Worm (Caenorhabditis elegans) whole organism, young adult: Measurements from ENCODE around the gene lig-1.
A peak's percentile ranks its signal among the peaks of the same experiment; 100 is the strongest.

Experiments used
- B0019.2 ChIP-seq: fragments of 200-800 bp; sonication (Bioruptor generic); conservative IDR thresholded peaks from 2 replicates; pipeline ENCODE4 v1.3.6; 2022; ENCODE audit warnings: missing genetic modification reagents, missing genetic modification characterization, missing compliant biosample characterization
- B0336.3 ChIP-seq: fragments of 200-800 bp; sonication (Bioruptor generic); IDR thresholded peaks from 2 replicates; pipeline ENCODE4 v1.3.6; 2022; ENCODE audit warnings: missing genetic modification characterization, missing compliant biosample characterization
- F22D6.2 ChIP-seq: sonication (generic microtip); optimal IDR thresholded peaks from 2 replicates; lab custom pipeline; 2016; ENCODE audit warnings: mild to moderate bottlenecking, missing genetic modification characterization, missing compliant biosample characterization
- F37B4.10 ChIP-seq: fragments of 200-800 bp; sonication (Bioruptor generic); IDR thresholded peaks from 2 replicates; pipeline ENCODE4 v1.3.6; 2022; ENCODE audit warnings: missing genetic modification characterization, missing compliant biosample characterization
- K11D2.4 ChIP-seq: fragments of 200-800 bp; sonication (Bioruptor generic); IDR thresholded peaks from 2 replicates; pipeline ENCODE4 v1.3.6; 2022; ENCODE audit warnings: missing genetic modification reagents, missing genetic modification characterization, missing compliant biosample characterization
- Y53F4B.3 ChIP-seq: fragments of 200-800 bp; sonication (Bioruptor generic); IDR thresholded peaks from 2 replicates; pipeline ENCODE4 v1.3.6; 2022; ENCODE audit warnings: missing genetic modification reagents, missing genetic modification characterization, missing compliant biosample characterization
- Y53G8AR.9 ChIP-seq: fragments of 200-800 bp; sonication (Bioruptor generic); conservative IDR thresholded peaks from 2 replicates; pipeline ENCODE4 v1.3.6; 2022; ENCODE audit warnings: missing genetic modification reagents, missing genetic modification characterization, missing compliant biosample characterization
- Y67H2A.10 ChIP-seq: fragments of 200-800 bp; sonication (Bioruptor generic); conservative IDR thresholded peaks from 2 replicates; pipeline ENCODE4 v1.3.6; 2022; ENCODE audit warnings: missing genetic modification reagents, missing genetic modification characterization, missing compliant biosample characterization
- aptf-2 ChIP-seq: fragments of 200-800 bp; sonication (Bioruptor generic); conservative IDR thresholded peaks from 2 replicates; pipeline ENCODE4 v1.3.6; 2022; ENCODE audit warnings: missing genetic modification reagents, missing genetic modification characterization, missing compliant biosample characterization
- athp-1 ChIP-seq: sonication (generic microtip); optimal IDR thresholded peaks from 2 replicates; lab custom pipeline; 2017; ENCODE audit warnings: mild to moderate bottlenecking, missing genetic modification characterization, missing compliant biosample characterization
- attf-5 ChIP-seq: fragments of 200-800 bp; sonication (Bioruptor generic); optimal IDR thresholded peaks from 2 replicates; lab custom pipeline; 2018; ENCODE audit warnings: mild to moderate bottlenecking, missing genetic modification characterization, missing compliant biosample characterization
- attf-6 ChIP-seq: fragments of 200-800 bp; sonication (Bioruptor generic); IDR thresholded peaks from 2 replicates; pipeline ENCODE4 v1.3.6; 2022; ENCODE audit warnings: missing genetic modification reagents, missing genetic modification characterization, missing compliant biosample characterization
- bed-1 ChIP-seq: fragments of 200-800 bp; sonication (Bioruptor generic); IDR thresholded peaks from 2 replicates; pipeline ENCODE4 v1.3.6; 2022; ENCODE audit warnings: missing genetic modification reagents, missing genetic modification characterization, missing compliant biosample characterization
- cebp-2 ChIP-seq: fragments of 200-800 bp; sonication (Bioruptor generic); IDR thresholded peaks from 2 replicates; pipeline ENCODE4 v1.3.6; 2022; ENCODE audit warnings: missing genetic modification characterization, missing compliant biosample characterization
- ceh-100 ChIP-seq: fragments of 200-800 bp; sonication (Bioruptor generic); IDR thresholded peaks from 2 replicates; pipeline ENCODE4 v1.3.6; 2022; ENCODE audit warnings: missing genetic modification reagents, missing genetic modification characterization, missing compliant biosample characterization
- ceh-27 ChIP-seq: fragments of 200-800 bp; sonication (Bioruptor generic); optimal IDR thresholded peaks from 2 replicates; lab custom pipeline; 2018; ENCODE audit warnings: mild to moderate bottlenecking, missing genetic modification characterization, moderate library complexity, missing compliant biosample characterization
- die-1 ChIP-seq: sonication (generic microtip); optimal IDR thresholded peaks from 2 replicates; lab custom pipeline; 2016; ENCODE audit warnings: missing genotype, mild to moderate bottlenecking, missing genetic modification characterization, missing compliant biosample characterization
- dox-1 ChIP-seq: fragments of 200-800 bp; sonication (Bioruptor generic); IDR thresholded peaks from 2 replicates; pipeline ENCODE4 v1.3.6; 2022; ENCODE audit warnings: missing genetic modification reagents, missing genetic modification characterization, missing compliant biosample characterization
- dpff-1 ChIP-seq: sonication (generic microtip); optimal IDR thresholded peaks from 2 replicates; lab custom pipeline; 2017; ENCODE audit warnings: mild to moderate bottlenecking, missing genetic modification characterization, missing compliant biosample characterization
- efl-1 ChIP-seq: fragments of 150-350 bp; optimal IDR thresholded peaks from 2 replicates; lab custom pipeline; 2014; ENCODE audit warnings: missing biosample characterization, missing genetic modification reagents, missing genetic modification characterization
- ets-4 ChIP-seq: fragments of 200-800 bp; sonication (Bioruptor generic); optimal IDR thresholded peaks from 2 replicates; lab custom pipeline; 2018; ENCODE audit warnings: mild to moderate bottlenecking, missing genetic modification characterization, missing compliant biosample characterization
- fkh-3 ChIP-seq: sonication (generic microtip); optimal IDR thresholded peaks from 2 replicates; lab custom pipeline; 2016; ENCODE audit warnings: mild to moderate bottlenecking, missing genetic modification characterization, missing compliant biosample characterization
- gei-17 ChIP-seq: fragments of 200-800 bp; sonication (Bioruptor generic); optimal IDR thresholded peaks from 2 replicates; lab custom pipeline; 2018; ENCODE audit warnings: mild to moderate bottlenecking, missing genetic modification characterization, missing compliant biosample characterization
- hlh-12 ChIP-seq: sonication (generic microtip); optimal IDR thresholded peaks from 2 replicates; lab custom pipeline; 2016; ENCODE audit warnings: missing genetic modification characterization, missing compliant biosample characterization
- hlh-26 ChIP-seq: fragments of 200-800 bp; sonication (Bioruptor generic); conservative IDR thresholded peaks from 2 replicates; pipeline ENCODE4 v1.3.6; 2022; ENCODE audit warnings: missing genetic modification reagents, missing genetic modification characterization, missing compliant biosample characterization
- hmg-20 ChIP-seq: fragments of 200-800 bp; sonication (Bioruptor generic); IDR thresholded peaks from 2 replicates; pipeline ENCODE4 v1.3.6; 2022; ENCODE audit warnings: missing genetic modification reagents, missing genetic modification characterization, missing compliant biosample characterization
- hsf-1 ChIP-seq: fragments of 200-800 bp; sonication (Bioruptor generic); IDR thresholded peaks from 2 replicates; pipeline ENCODE4 v1.3.6; 2022; ENCODE audit warnings: missing genetic modification reagents, missing genetic modification characterization, missing compliant biosample characterization
- lag-1 ChIP-seq: fragments of 200-800 bp; sonication (Bioruptor generic); IDR thresholded peaks from 2 replicates; pipeline ENCODE4 v1.3.6; 2022; ENCODE audit warnings: missing genetic modification reagents, missing genetic modification characterization, missing compliant biosample characterization
- let-607 ChIP-seq, 2 experiments: fragments of 200-800 bp in 1 of 2; sonication (Bioruptor generic) in 1 of 2; sonication (generic microtip) in 1 of 2; optimal IDR thresholded peaks; 2 replicates each; lab custom pipeline; 2016 to 2018; ENCODE audit warnings: mild to moderate bottlenecking in 2 of 2, missing compliant biosample characterization in 2 of 2, missing genetic modification characterization in 2 of 2, moderate library complexity in 2 of 2, missing genotype in 1 of 2
- lin-26 ChIP-seq: fragments of 200-800 bp; sonication (Bioruptor generic); IDR thresholded peaks from 2 replicates; pipeline ENCODE4 v1.3.6; 2022; ENCODE audit warnings: missing genetic modification reagents, missing genetic modification characterization, missing compliant biosample characterization
- lin-54 ChIP-seq: fragments of 200-800 bp; sonication (Bioruptor generic); optimal IDR thresholded peaks from 2 replicates; lab custom pipeline; 2018; ENCODE audit warnings: mild to moderate bottlenecking, missing genetic modification characterization, missing compliant biosample characterization
- lir-1 ChIP-seq: fragments of 200-800 bp; sonication (Bioruptor generic); conservative IDR thresholded peaks from 2 replicates; pipeline ENCODE4 v1.3.6; 2022; ENCODE audit warnings: missing genetic modification reagents, missing genetic modification characterization, missing compliant biosample characterization
- lsl-1 ChIP-seq: fragments of 200-800 bp; sonication (Bioruptor generic); optimal IDR thresholded peaks from 2 replicates; lab custom pipeline; 2018; ENCODE audit warnings: mild to moderate bottlenecking, missing genetic modification characterization, moderate library complexity, missing compliant biosample characterization
- madf-10 ChIP-seq: sonication (generic microtip); optimal IDR thresholded peaks from 2 replicates; lab custom pipeline; 2016; ENCODE audit warnings: mild to moderate bottlenecking, missing genetic modification characterization, missing compliant biosample characterization
- madf-3 ChIP-seq: fragments of 200-800 bp; sonication (Bioruptor generic); IDR thresholded peaks from 2 replicates; pipeline ENCODE4 v1.3.6; 2022; ENCODE audit warnings: missing genetic modification reagents, missing genetic modification characterization, missing compliant biosample characterization
- madf-6 ChIP-seq: fragments of 200-800 bp; sonication (Bioruptor generic); IDR thresholded peaks from 2 replicates; pipeline ENCODE4 v1.3.6; 2022; ENCODE audit warnings: missing genetic modification reagents, missing genetic modification characterization, missing compliant biosample characterization
- mcd-1 ChIP-seq: fragments of 200-800 bp; sonication (Bioruptor generic); IDR thresholded peaks from 2 replicates; pipeline ENCODE4 v1.3.6; 2022; ENCODE audit warnings: missing genetic modification reagents, missing genetic modification characterization, missing compliant biosample characterization
- mel-28 ChIP-seq: sonication (generic microtip); optimal IDR thresholded peaks from 2 replicates; lab custom pipeline; 2016; ENCODE audit warnings: borderline replicate concordance, mild to moderate bottlenecking, missing genetic modification characterization, missing compliant biosample characterization
- mes-4 ChIP-seq: sonication (generic microtip); optimal IDR thresholded peaks from 2 replicates; lab custom pipeline; 2016; ENCODE audit warnings: missing genotype, missing genetic modification characterization, missing compliant biosample characterization
- nfya-2 ChIP-seq: fragments of 200-800 bp; sonication (Bioruptor generic); IDR thresholded peaks from 2 replicates; pipeline ENCODE4 v1.3.6; 2022; ENCODE audit warnings: missing genetic modification reagents, missing genetic modification characterization, missing compliant biosample characterization
- nhr-27 ChIP-seq: fragments of 200-800 bp; sonication (Bioruptor generic); optimal IDR thresholded peaks from 2 replicates; lab custom pipeline; 2018; ENCODE audit warnings: mild to moderate bottlenecking, missing genetic modification characterization, moderate library complexity, missing compliant biosample characterization
- nhr-80 ChIP-seq: sonication (generic microtip); optimal IDR thresholded peaks from 2 replicates; lab custom pipeline; 2016; ENCODE audit warnings: missing genetic modification characterization, missing compliant biosample characterization
- sea-2 ChIP-seq: fragments of 200-800 bp; sonication (Bioruptor generic); IDR thresholded peaks from 2 replicates; pipeline ENCODE4 v1.3.6; 2022; ENCODE audit warnings: missing genetic modification characterization, missing compliant biosample characterization
- snpc-1.3 ChIP-seq: sonication (generic microtip); optimal IDR thresholded peaks from 2 replicates; lab custom pipeline; 2017; ENCODE audit warnings: missing genetic modification characterization, mild to moderate bottlenecking, missing compliant biosample characterization, antibody characterized with exemption, moderate library complexity, missing genotype, missing genetic modification reagents; ENCODE audit not compliant: insufficient read depth
- tbx-9 ChIP-seq: sonication (generic microtip); optimal IDR thresholded peaks from 2 replicates; lab custom pipeline; 2016; ENCODE audit warnings: borderline replicate concordance, missing genetic modification characterization, inconsistent platforms, missing compliant biosample characterization
- xnd-1 ChIP-seq: sonication (generic microtip); optimal IDR thresholded peaks from 2 replicates; lab custom pipeline; 2016; ENCODE audit warnings: missing genotype, missing genetic modification reagents, missing genetic modification characterization, missing compliant biosample characterization
- ztf-18 ChIP-seq: sonication (generic microtip); optimal IDR thresholded peaks from 2 replicates; lab custom pipeline; 2016; ENCODE audit warnings: missing genotype, mild to moderate bottlenecking, missing genetic modification characterization, missing compliant biosample characterization
- ztf-26 ChIP-seq: sonication (generic microtip); optimal IDR thresholded peaks from 2 replicates; lab custom pipeline; 2017; ENCODE audit warnings: missing genetic modification characterization, missing compliant biosample characterization

Gene lig-1

DNA sequence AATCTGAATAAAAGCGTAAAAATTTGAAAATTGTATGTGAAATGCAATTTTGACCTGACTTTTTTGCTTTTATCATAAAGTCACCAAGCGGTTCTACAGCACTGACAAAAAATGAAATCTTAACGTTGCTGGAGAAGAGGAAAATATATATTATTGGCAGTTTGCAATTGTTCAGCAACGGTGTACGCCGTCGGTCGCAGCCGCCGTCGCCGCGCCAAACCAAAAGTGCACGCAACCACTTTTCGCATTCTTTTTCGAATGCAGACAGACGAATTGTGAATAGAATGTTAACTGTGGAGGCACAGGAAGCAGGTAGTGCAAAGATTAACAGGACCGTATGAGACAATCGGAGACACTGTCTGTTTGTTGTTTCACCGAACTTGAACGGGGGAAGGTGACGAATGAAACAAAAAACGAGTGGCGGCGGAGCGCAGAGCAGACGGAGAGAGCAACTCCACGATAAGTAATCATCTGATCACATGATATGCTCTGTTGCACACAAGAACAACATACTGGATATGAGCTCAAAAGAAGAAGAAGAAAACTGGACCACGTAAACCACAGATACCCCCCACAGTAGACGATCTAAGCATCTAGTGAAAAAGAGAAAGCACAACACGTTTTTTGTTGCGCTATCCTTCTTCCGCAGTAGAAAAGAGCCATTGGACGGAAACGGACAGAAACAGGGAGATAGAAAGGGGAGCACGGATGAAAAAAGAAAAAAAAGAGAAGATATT lies 43.2 kb downstream of the lig-1 start:
- no peak for TF ChIP-seq attf-6 (GFP tag; lab: Robert Waterston, UW)
- TF ChIP-seq let-607 (tag; optimal IDR thresholded peaks at IDR 0.05; lab: Kevin White, UChicago), result no peak
- no peak for TF ChIP-seq hsf-1
- no peak for TF ChIP-seq fkh-3 (tag; lab: Kevin White, UChicago)
- TF ChIP-seq lag-1 (GFP tag; lab: Robert Waterston, UW), result no peak
- TF ChIP-seq K11D2.4 (GFP tag; lab: Robert Waterston, UW), result peak; percentile 65; the same call in 1 of the 2 replicates
- peak; percentile 97 for TF ChIP-seq madf-10 (tag; lab: Kevin White, UChicago)
- no peak for TF ChIP-seq sea-2 (GFP tag; lab: Robert Waterston, UW)
- no peak for TF ChIP-seq gei-17 (GFP tag; lab: Kevin White, UChicago)
- peak; percentile 12 for TF ChIP-seq attf-5 (GFP tag; lab: Kevin White, UChicago)
- TF ChIP-seq hmg-20 (GFP tag; lab: Robert Waterston, UW), result no peak
- no peak for TF ChIP-seq madf-6 (GFP tag; lab: Robert Waterston, UW)
- TF ChIP-seq mel-28 (tag; lab: Kevin White, UChicago), result no peak
- TF ChIP-seq Y53F4B.3, result no peak
- TF ChIP-seq mes-4, result no peak
- no peak for TF ChIP-seq lir-1 (GFP tag; lab: Robert Waterston, UW)
- TF ChIP-seq dox-1 (GFP tag; lab: Robert Waterston, UW), result 0 out of 2 replicates have a peak, but pooled peaks have one; percentile 52
- TF ChIP-seq tbx-9 (tag; lab: Kevin White, UChicago), result no peak
- no peak for TF ChIP-seq ceh-100 (GFP tag; lab: Robert Waterston, UW)
- peak; percentile 85 for TF ChIP-seq nhr-80 (tag; lab: Kevin White, UChicago)
- TF ChIP-seq ceh-27 (GFP tag; lab: Kevin White, UChicago), result no peak
- TF ChIP-seq madf-3, result no peak
- TF ChIP-seq efl-1 (GFP tag; lab: Kevin White, UChicago), result no peak
- TF ChIP-seq dpff-1 (tag; lab: Kevin White, UChicago), result no peak
- TF ChIP-seq aptf-2, result no peak
- no peak for TF ChIP-seq Y53G8AR.9
- TF ChIP-seq hlh-26 (GFP tag; lab: Robert Waterston, UW), result no peak
- TF ChIP-seq cebp-2, result 0 out of 2 replicates have a peak, but pooled peaks have one; percentile 25
- peak; percentile 19; the same call in 1 of the 2 replicates for TF ChIP-seq B0336.3 (GFP tag; lab: Robert Waterston, UW)
- no peak for TF ChIP-seq Y67H2A.10 (GFP tag; lab: Robert Waterston, UW)
- TF ChIP-seq B0019.2 (GFP tag; lab: Robert Waterston, UW), result no peak
- TF ChIP-seq ets-4, result no peak
- no peak for TF ChIP-seq xnd-1 (tag; lab: Kevin White, UChicago)
- TF ChIP-seq die-1 (tag; lab: Kevin White, UChicago), result no peak
- TF ChIP-seq mcd-1, result 0 out of 2 replicates have a peak, but pooled peaks have one; percentile 19
- TF ChIP-seq F37B4.10 (GFP tag; lab: Robert Waterston, UW), result no peak
- no peak for TF ChIP-seq lsl-1 (GFP tag; lab: Kevin White, UChicago)
- no peak for TF ChIP-seq bed-1 (GFP tag; lab: Robert Waterston, UW)
- TF ChIP-seq lin-26 (GFP tag; lab: Robert Waterston, UW), result no peak
- TF ChIP-seq ztf-26 (tag; lab: Kevin White, UChicago), result no peak
- TF ChIP-seq athp-1 (tag; lab: Kevin White, UChicago), result no peak
- no peak for TF ChIP-seq F22D6.2 (tag; lab: Kevin White, UChicago)
- TF ChIP-seq lin-54 (GFP tag; lab: Kevin White, UChicago), result no peak
- no peak for TF ChIP-seq snpc-1.3 (tag; lab: Kevin White, UChicago)
- TF ChIP-seq nfya-2 (GFP tag; lab: Robert Waterston, UW), result no peak
- TF ChIP-seq hlh-12 (tag; lab: Kevin White, UChicago), result no peak
- no peak for TF ChIP-seq ztf-18
- no peak for TF ChIP-seq nhr-27
